Fruit fly (Drosophila melanogaster) ovary, adult (tissue): ENCODE data around the gene trn.

Source experiments
- CG17801 ChIP-seq: fragments of 200-800 bp; optimal IDR thresholded peaks from 2 replicates; lab custom pipeline; 2019; ENCODE audit warnings: missing biosample characterization, mild to moderate bottlenecking, missing genetic modification characterization, moderate library complexity; ENCODE audit not compliant: partially characterized antibody

trn gene

DNA sequence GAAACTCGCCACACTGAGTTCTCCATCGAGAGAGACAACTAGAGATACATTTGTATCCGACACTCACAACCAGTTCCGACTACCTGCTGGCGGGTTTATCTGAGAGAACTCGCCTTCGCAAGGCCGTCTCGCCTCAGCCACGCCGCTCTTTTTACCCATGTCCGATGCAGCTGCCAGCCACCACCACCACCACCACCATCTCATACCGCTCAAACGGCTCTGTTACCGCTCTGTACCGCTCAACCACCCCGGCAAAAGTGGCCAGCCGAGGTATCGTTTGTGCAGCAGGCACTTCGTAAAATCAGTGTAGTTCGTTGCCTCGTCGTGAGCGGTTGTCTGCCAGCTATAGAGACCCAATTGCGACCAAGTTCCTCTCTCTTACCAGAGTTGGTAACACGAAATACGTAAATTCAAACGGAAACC is at the start of gene trn:
trn (plus strand) TSS at position 302 of the 423 bp plus-strand sequence.
- peak; percentile 66 for TF ChIP-seq CG17801 (GFP tag; lab: Kevin White, UChicago)

DNA sequence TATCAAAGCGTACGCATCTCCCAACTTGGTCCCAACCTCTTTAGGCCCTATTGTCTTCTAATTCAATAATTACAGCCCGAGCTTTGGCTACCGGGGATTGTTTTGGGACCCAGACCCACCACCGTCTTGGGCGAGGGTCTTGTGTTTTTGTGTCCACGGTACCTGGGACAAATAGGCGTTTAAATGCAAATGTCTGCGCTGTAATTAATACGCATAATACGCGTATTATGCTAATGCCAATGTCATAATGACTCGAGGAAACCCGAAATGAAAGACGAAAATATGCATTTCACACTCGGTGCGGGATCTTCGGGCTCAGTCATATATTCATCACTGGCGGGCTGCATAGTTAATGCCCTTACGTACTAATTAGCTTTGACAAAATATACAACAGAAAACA is 49.7 kb upstream of the trn start:
- no peak for TF ChIP-seq CG17801 (GFP tag; lab: Kevin White, UChicago)

DNA sequence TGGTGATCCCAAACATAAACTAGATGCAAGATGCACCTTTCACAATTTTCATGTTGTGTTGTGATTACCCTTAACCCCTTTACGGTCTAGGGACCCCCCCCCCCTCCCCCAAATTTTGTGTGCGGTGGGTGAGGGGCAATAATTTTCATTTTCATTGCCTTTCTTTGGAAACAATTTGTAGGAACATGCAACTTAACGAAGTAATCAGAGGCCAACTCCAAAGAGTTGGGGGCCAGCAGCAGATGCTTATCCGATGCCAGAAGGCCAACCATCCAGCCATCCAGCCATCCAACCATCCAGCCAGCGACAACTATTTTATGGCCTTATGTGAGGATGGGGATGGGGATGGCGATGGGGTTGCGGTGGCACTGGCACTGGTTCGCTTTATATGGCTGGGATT is 49.1 kb upstream of the trn start:
- TF ChIP-seq CG17801 (GFP tag; lab: Kevin White, UChicago), result no peak

DNA sequence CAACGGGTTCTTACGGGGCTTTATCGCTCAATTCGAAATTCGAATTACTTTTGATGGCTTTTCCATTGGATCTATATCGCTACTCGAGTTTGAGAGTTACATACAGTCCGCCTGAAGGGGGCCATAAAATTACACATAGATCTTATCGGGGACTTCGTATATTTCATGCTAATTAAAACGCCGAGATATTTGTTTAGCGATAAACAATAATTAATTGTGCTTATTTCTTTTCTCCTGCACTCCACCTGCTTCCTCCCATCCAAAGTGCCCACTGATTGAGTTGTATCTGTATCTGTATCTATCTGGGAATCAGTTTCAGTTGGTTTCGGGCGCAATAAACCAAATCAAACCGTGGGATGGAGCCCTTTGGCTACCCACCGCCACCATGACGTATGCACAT is 48.5 kb upstream of the trn start:
- TF ChIP-seq CG17801 (GFP tag; lab: Kevin White, UChicago), result no peak

DNA sequence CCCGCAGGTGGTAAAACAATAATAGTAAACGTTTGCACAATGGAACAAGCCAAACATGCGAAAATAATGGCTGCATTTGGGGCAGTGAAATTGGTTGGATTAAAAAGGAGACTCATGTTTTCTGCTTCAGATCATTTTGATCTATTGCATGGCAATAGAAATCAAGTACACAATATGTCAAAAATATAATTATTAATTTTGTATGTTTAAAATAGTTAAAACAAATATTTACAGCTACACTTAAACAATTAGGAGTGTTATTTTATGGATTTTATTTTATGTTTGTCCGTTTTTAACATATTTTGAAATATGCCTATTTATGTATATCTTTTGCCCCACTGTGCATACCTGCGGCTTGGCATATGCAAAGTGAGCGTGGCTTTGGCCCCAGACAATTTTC is 47.9 kb upstream of the trn start:
- no peak for TF ChIP-seq CG17801 (GFP tag; lab: Kevin White, UChicago)

DNA sequence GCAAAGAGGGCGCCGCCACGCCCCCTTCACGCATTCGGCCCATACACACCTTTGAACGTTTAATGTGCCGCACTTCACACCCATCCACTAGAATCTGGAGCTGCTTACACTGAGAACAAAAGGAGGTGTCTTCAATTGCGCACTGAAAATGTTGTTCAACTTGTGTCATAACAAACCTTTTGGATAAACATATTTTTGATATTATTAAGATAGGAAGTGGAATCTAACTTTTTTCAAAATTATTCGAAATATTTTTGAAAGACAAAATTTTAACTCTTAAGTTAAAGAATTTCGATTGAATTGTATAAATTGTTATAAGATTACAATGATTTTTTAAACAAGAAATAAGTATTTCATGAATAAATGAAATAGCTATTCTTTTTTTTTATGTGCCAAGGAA is 45.8 kb upstream of the trn start:
- TF ChIP-seq CG17801 (GFP tag; lab: Kevin White, UChicago), result no peak

DNA sequence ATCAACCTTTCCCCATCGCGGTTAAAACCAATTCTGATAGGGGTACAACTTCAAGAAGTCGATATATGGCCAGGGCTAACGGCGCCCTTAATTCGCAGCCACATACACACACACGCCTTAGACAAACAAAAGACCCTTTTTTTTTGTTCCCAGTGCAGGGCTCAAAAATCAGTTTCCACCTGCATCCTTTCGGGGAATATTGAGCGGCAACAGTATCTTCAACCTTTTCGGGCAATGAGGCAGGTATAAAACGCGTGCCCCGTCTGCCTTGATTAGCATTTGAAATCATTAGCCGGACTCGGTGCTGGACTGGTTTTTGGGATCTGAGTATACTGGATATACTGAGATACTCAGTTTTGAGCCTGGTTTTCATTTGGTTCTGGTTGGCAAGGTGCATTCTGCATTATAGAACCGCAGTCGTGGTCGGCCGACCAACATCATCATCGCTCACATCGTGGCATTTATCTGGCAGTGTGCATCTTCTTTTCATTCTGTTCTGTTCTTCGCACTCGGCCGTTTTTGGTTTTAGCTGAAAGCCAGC is 39.9 kb upstream of the trn start:
- TF ChIP-seq CG17801 (GFP tag; lab: Kevin White, UChicago), result no peak

DNA sequence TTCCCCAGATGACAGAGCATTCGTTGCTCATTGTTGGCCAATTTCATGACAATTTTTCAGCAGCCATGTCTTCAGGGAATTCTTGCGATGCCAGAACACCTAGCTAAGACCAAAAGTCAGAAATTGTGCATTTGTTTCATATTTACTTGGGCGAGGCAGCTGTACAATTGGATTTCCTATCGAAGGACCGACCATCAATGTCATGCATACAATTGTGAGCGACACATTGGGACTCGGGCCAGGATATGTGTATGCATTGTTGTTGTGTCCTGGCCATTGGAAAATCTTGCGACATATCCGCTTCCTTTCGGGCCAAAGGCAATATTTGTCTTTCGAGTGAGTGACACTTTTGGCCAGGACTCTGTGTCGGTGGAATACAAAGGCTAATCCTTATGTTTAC is 36.7 kb upstream of the trn start:
- no peak for TF ChIP-seq CG17801 (GFP tag; lab: Kevin White, UChicago)

DNA sequence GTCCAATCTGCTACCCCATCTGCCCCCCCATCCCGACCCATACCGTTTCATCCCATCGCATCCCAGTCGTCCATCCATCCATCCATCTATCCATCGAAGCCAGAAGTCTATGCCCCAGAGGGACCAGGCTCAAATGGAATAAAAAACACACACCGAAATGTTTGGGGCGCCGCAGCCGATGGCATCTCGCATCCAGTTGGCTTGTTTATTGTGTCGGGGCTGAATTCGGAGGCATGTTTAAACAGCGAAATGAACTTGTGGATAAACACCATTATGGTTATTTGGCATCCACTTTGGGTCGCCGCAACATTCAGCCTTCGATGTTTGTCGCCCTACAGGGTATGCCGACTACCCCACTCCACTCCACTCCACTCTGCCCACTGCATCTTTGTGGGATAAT is 33.7 kb upstream of the trn start:
- TF ChIP-seq CG17801 (GFP tag; lab: Kevin White, UChicago), result no peak

DNA sequence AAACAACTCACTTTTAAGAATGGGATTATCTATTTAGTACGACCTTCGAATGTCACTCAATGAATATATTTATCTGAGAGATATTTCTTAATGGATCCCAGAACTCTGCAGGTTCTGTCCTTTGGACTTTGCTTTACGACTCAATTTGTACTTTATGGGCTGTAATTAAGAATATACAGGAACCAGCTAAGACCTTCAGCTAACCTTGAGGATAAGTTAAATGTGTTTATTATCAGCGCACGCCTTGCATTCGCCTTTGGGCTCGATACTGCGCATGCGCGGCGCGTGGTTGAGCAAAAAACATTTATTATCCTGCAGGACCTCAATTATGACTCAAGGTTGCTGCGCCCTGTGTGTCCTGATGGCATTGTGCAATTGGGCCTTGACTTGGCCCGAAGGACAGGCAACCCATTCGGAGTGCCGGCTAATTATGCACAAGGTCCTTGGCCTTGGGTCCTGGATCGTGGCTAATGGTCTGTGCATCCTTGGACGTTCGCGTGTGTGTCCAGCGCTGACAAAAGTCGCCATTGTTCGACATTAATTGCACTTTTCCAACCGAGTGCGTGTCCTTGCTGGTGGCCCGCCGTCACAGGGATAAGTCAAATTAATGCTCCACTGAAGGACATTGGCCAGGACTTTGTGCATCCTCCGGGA is 32.7 kb upstream of the trn start:
- TF ChIP-seq CG17801 (GFP tag; lab: Kevin White, UChicago), result no peak

DNA sequence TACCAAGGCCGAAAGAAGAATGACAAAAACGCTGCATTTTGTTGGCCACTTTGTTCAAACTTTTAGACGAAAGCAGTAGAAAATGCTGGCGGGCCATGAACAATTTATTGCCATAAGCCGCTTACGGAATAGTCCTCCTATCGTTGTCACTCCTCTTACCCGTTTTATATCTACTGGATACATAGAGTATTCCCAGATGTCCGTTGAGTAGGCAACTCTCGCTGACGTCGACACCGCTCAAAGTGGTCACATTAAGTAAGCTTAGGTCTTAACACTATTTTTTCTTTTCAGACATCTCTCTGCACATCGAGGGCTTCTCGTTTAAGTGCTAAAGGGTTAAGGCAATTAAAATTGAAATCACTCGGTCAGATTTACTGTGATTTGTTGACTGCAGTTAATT is 30.6 kb upstream of the trn start:
- TF ChIP-seq CG17801 (GFP tag; lab: Kevin White, UChicago), result no peak

DNA sequence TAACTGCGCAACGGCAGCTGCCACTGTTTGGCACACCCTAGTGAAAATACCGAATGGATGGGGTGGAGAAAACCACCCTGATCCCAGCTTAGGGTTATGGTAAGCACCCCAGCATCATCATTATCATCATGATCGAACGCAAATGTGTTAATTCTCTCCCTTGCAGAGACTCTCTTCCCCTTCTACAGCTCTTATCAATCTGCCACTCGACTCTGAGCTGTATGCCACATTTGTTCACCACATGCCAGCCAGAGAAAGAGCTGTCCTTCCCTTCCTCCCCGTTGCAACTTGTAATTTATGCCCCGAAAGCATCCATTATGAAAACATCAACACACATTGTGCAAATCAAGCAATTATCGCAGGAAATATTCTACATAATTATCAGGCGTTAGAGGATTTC is 29.6 kb upstream of the trn start:
- no peak for TF ChIP-seq CG17801 (GFP tag; lab: Kevin White, UChicago)

DNA sequence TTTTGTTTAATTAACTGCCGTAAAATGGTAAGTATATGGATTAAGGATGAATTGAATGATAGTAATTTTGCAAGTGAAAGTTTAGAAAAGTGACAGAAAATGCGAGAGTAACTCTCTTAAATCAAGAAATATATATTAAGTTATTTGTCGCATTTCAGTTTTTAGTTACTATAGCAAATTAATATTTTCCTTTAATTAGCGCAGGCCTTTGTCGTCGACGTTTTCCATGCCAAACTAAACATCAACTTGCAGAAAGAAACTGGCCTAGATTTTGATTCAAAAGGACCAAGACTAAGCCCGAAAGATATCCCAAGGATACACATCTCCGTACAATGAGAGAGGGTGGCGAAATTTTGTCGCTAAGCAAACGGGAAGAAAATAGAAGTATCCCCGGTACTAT is 26.9 kb upstream of the trn start, which contains the start of gene CG17300:
CG17300 (minus strand) TSS at position 101 of the 400 bp plus-strand sequence.
- no peak for TF ChIP-seq CG17801 (GFP tag; lab: Kevin White, UChicago)

DNA sequence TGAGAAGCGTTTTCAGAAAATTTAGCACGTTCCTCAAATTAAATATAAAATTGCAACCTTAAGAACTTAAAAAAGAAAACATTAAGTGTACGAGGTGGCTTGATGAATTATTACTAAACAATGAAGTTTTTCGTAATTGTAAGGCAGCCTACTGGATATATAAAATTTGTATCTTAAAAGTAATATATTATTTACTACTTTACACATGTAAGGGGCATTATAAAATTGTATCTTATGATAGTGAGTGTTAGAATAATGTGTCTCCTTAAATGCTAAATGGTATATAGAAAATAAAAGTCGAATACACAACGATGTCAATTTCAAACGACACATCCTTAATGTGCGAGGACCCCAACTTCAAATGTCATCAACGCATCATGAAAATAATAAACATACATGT is 24.2 kb upstream of the trn start, which contains the start of gene CG11251:
CG11251 (minus strand) TSS at position 101 of the 400 bp plus-strand sequence.
- no peak for TF ChIP-seq CG17801 (GFP tag; lab: Kevin White, UChicago)

DNA sequence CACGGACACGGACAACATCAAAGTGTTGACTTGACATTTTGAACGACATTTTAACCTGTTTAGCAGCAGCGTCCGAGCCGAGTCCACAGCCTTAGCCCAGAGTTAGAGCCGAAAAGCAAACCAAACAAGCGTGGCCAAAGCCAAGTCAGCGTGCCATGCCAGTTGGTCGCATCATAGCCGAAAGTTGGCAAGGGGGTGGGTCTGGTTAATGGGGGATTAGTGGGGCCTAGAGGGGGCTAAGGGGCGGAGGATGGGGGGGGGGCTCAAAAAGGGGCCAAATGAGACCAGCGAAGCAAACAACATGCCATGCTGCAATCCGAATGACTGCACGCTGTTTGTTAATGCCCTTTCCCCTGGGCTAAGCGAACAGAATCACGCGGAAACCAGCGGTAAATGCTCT is 14.9 kb upstream of the trn start:
- TF ChIP-seq CG17801 (GFP tag; lab: Kevin White, UChicago), result no peak

DNA sequence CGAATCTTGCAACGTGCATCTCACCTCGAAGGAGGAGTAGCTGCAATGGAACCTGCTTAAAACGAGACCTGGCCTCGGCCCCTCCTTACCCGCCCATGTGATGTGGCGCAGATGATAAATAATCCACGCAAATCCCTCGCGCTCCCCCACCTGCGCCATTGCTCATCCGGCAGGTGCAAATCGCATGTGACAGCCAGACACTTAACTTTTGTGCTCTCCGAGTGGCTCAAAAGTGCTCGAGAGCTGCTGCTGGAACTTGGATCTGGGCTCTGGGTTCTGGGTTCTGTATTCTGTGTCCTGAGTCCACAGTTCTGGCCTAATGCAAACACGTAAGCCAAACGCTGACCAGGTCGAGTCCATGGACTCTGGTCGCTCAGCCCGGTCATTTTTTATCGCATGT is 13.6 kb upstream of the trn start:
- TF ChIP-seq CG17801 (GFP tag; lab: Kevin White, UChicago), result no peak
